Fruit fly (Drosophila melanogaster) whole organism, prepupa: ENCODE results near the gene mRpL46.

Experiments used
- CG10631 ChIP-seq: fragments of 200-800 bp; sonication (Bioruptor generic); optimal IDR thresholded peaks from 2 replicates; lab custom pipeline; 2016; ENCODE audit warnings: missing biosample characterization, missing genetic modification characterization
- CG10669 ChIP-seq: fragments of 200-800 bp; sonication (Bioruptor generic); optimal IDR thresholded peaks from 3 replicates; lab custom pipeline; 2018; ENCODE audit warnings: missing biosample characterization, mild to moderate bottlenecking, missing genetic modification characterization, moderate library complexity
- CG11294 ChIP-seq: fragments of 200-800 bp; sonication (Bioruptor generic); IDR thresholded peaks from 2 replicates; pipeline ENCODE4 v1.3.6; 2022; ENCODE audit warnings: missing biosample characterization, missing genetic modification characterization
- CG15336 ChIP-seq: fragments of 200-800 bp; sonication (Bioruptor generic); IDR thresholded peaks from 2 replicates; pipeline ENCODE4 v1.3.6; 2022; ENCODE audit warnings: missing biosample characterization, missing genetic modification characterization
- CG3032 ChIP-seq: fragments of 200-800 bp; optimal IDR thresholded peaks from 2 replicates; lab custom pipeline; 2019; ENCODE audit warnings: missing biosample characterization, mild to moderate bottlenecking, missing genetic modification characterization, moderate library complexity
- CG31627 ChIP-seq: fragments of 200-800 bp; sonication (Bioruptor generic); optimal IDR thresholded peaks from 3 replicates; lab custom pipeline; 2016; ENCODE audit warnings: missing biosample characterization, missing genetic modification characterization
- CG32006 ChIP-seq: fragments of 200-800 bp; sonication (Bioruptor generic); optimal IDR thresholded peaks from 3 replicates; lab custom pipeline; 2017; ENCODE audit warnings: missing biosample characterization, mild to moderate bottlenecking, missing genetic modification characterization
- CG34406 ChIP-seq: fragments of 200-800 bp; sonication (Bioruptor generic); optimal IDR thresholded peaks from 3 replicates; lab custom pipeline; 2016; ENCODE audit warnings: missing biosample characterization, missing genetic modification characterization
- CG3919 ChIP-seq: fragments of 200-800 bp; sonication (Bioruptor generic); optimal IDR thresholded peaks from 3 replicates; lab custom pipeline; 2016; ENCODE audit warnings: missing biosample characterization, missing genetic modification characterization
- CG4318 ChIP-seq: fragments of 200-800 bp; sonication (Bioruptor generic); optimal IDR thresholded peaks from 3 replicates; lab custom pipeline; 2017; ENCODE audit warnings: missing biosample characterization, mild to moderate bottlenecking, missing genetic modification characterization
- CG6163 ChIP-seq: fragments of 200-800 bp; sonication (Bioruptor generic); IDR thresholded peaks from 3 replicates; pipeline ENCODE4 v1.3.6; 2022; ENCODE audit warnings: missing biosample characterization, missing genetic modification characterization
- CG6792 ChIP-seq: fragments of 200-800 bp; sonication (Bioruptor generic); optimal IDR thresholded peaks from 3 replicates; lab custom pipeline; 2016; ENCODE audit warnings: missing biosample characterization, missing genetic modification characterization
- CG6808 ChIP-seq: fragments of 200-800 bp; sonication (Bioruptor generic); optimal IDR thresholded peaks from 3 replicates; lab custom pipeline; 2017; ENCODE audit warnings: missing biosample characterization, missing genetic modification characterization, mild to moderate bottlenecking, moderate library complexity, missing genetic modification reagents
- CG7368 ChIP-seq: fragments of 200-800 bp; sonication (Bioruptor generic); optimal IDR thresholded peaks from 3 replicates; lab custom pipeline; 2016; ENCODE audit warnings: missing biosample characterization, missing genetic modification characterization
- CG8632 ChIP-seq: fragments of 200-800 bp; sonication (Bioruptor generic); optimal IDR thresholded peaks from 3 replicates; lab custom pipeline; 2016; ENCODE audit warnings: missing biosample characterization, missing genetic modification characterization
- Eip78C ChIP-seq: fragments of 200-800 bp; sonication (Bioruptor generic); peaks from one replicate; lab custom pipeline; 2016; ENCODE audit warnings: missing biosample characterization, missing genetic modification characterization
- Eip93F ChIP-seq: fragments of 200-800 bp; sonication (Bioruptor generic); optimal IDR thresholded peaks from 2 replicates; lab custom pipeline; 2016; ENCODE audit warnings: missing biosample characterization, mild to moderate bottlenecking, missing genetic modification characterization
- Ets96B ChIP-seq: fragments of 200-800 bp; optimal IDR thresholded peaks from 2 replicates; lab custom pipeline; 2019; ENCODE audit warnings: missing biosample characterization, mild to moderate bottlenecking, missing genetic modification characterization, moderate library complexity
- Gug ChIP-seq: fragments of 200-800 bp; sonication (Bioruptor generic); IDR thresholded peaks from 2 replicates; pipeline ENCODE4 v1.3.6; 2022; ENCODE audit warnings: missing biosample characterization, missing genetic modification characterization
- Hr38 ChIP-seq: sonication (Bioruptor generic); optimal IDR thresholded peaks from 2 replicates; lab custom pipeline; 2016; ENCODE audit warnings: missing biosample characterization, missing genetic modification characterization
- Hr39 ChIP-seq: fragments of 200-800 bp; sonication (Bioruptor generic); optimal IDR thresholded peaks from 2 replicates; lab custom pipeline; 2016; ENCODE audit warnings: missing biosample characterization, missing genetic modification characterization
- Hr4 ChIP-seq: fragments of 200-800 bp; sonication (Bioruptor generic); optimal IDR thresholded peaks from 3 replicates; lab custom pipeline; 2016; ENCODE audit warnings: missing biosample characterization, missing genetic modification characterization
- Lpt ChIP-seq: fragments of 200-800 bp; sonication (Bioruptor generic); optimal IDR thresholded peaks from 3 replicates; lab custom pipeline; 2016; ENCODE audit warnings: missing biosample characterization, missing genetic modification characterization
- Met ChIP-seq: fragments of 200-800 bp; sonication (Bioruptor generic); optimal IDR thresholded peaks from 3 replicates; lab custom pipeline; 2016; ENCODE audit warnings: missing biosample characterization, missing genetic modification characterization
- OdsH ChIP-seq: fragments of 200-800 bp; sonication (Bioruptor generic); optimal IDR thresholded peaks from 3 replicates; lab custom pipeline; 2016; ENCODE audit warnings: missing biosample characterization, missing genetic modification characterization
- Sox14 ChIP-seq: fragments of 200-800 bp; sonication (Bioruptor generic); optimal IDR thresholded peaks from 3 replicates; lab custom pipeline; 2016; ENCODE audit warnings: missing biosample characterization, missing genetic modification characterization
- acj6 ChIP-seq: fragments of 200-800 bp; sonication (Bioruptor generic); optimal IDR thresholded peaks from 3 replicates; lab custom pipeline; 2016; ENCODE audit warnings: missing biosample characterization, missing genetic modification characterization
- cyc ChIP-seq: fragments of 200-800 bp; sonication (Bioruptor generic); optimal IDR thresholded peaks from 3 replicates; lab custom pipeline; 2016; ENCODE audit warnings: missing biosample characterization, missing genetic modification characterization
- dac ChIP-seq: fragments of 200-800 bp; sonication (Bioruptor generic); optimal IDR thresholded peaks from 2 replicates; lab custom pipeline; 2017; ENCODE audit warnings: missing biosample characterization, mild to moderate bottlenecking, missing genetic modification characterization
- dsx ChIP-seq: fragments of 200-800 bp; optimal IDR thresholded peaks from 3 replicates; lab custom pipeline; 2019; ENCODE audit warnings: missing biosample characterization, mild to moderate bottlenecking, missing genetic modification characterization, moderate library complexity; ENCODE audit not compliant: poor library complexity, severe bottlenecking
- fd59A ChIP-seq: fragments of 200-800 bp; sonication (Bioruptor generic); optimal IDR thresholded peaks from 2 replicates; lab custom pipeline; 2017; ENCODE audit warnings: missing biosample characterization, mild to moderate bottlenecking, missing genetic modification characterization, missing genetic modification reagents
- fkh ChIP-seq: fragments of 200-800 bp; sonication (Bioruptor generic); optimal IDR thresholded peaks from 3 replicates; lab custom pipeline; 2017; ENCODE audit warnings: missing biosample characterization, mild to moderate bottlenecking, missing genetic modification characterization, moderate library complexity
- pdm3 ChIP-seq: fragments of 200-800 bp; sonication (Bioruptor generic); optimal IDR thresholded peaks from 3 replicates; lab custom pipeline; 2016; ENCODE audit warnings: missing biosample characterization, missing genetic modification characterization
- salr ChIP-seq, 2 experiments: fragments of 200-800 bp; sonication (Bioruptor generic); optimal IDR thresholded peaks; 3 replicates each; lab custom pipeline; 2016 to 2018; ENCODE audit warnings: missing biosample characterization in 2 of 2, missing genetic modification characterization in 2 of 2, mild to moderate bottlenecking in 1 of 2
- ss ChIP-seq, 2 experiments: fragments of 200-800 bp; sonication (Bioruptor generic); optimal IDR thresholded peaks; 2 replicates in 1 of 2; 3 replicates in 1 of 2; lab custom pipeline; 2017 to 2018; ENCODE audit warnings: mild to moderate bottlenecking in 2 of 2, missing biosample characterization in 2 of 2, missing genetic modification characterization in 2 of 2, moderate library complexity in 1 of 2
- svp ChIP-seq: fragments of 200-800 bp; sonication (Bioruptor generic); peaks from one replicate; lab custom pipeline; 2016; ENCODE audit warnings: missing biosample characterization, missing genetic modification characterization
- topi ChIP-seq: fragments of 200-800 bp; sonication (Bioruptor generic); optimal IDR thresholded peaks from 3 replicates; lab custom pipeline; 2016; ENCODE audit warnings: missing biosample characterization, missing genetic modification characterization
- vri ChIP-seq: fragments of 200-800 bp; sonication (Bioruptor generic); optimal IDR thresholded peaks from 3 replicates; lab custom pipeline; 2016; ENCODE audit warnings: missing biosample characterization, mild to moderate bottlenecking, missing genetic modification characterization

The mRpL46 gene

DNA sequence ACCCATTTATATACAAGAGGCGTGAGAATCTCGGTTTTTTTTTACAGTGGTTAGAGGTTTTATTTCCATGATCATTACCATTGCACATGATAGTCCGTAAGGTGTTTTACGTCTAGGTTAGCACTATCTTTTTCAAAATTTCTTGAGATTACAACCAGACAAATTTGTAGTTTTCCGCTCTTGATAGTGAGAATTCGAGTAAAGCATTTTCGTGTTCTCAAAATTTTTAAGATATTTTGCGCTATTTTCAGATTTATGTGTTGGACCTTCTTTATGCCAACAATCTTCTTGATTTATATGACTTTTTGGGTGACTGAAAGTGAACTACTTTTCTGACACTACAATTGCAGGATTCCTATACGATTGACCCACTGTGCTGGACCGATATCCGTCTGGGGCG is 36.1 kb upstream of the mRpL46 start (continued):
- TF ChIP-seq ss (GFP tag; optimal IDR thresholded peaks at IDR 0.05; lab: Kevin White, UChicago), result peak in 1 of 2 experiments; percentile 9
- TF ChIP-seq CG3919 (GFP tag; lab: Kevin White, UChicago), result peak; percentile 15
- no peak for TF ChIP-seq Gug (GFP tag; lab: Robert Waterston, UW)
- peak; percentile 30 for TF ChIP-seq Met (GFP tag; lab: Kevin White, UChicago)
- peak; percentile 5 for TF ChIP-seq Sox14
- peak; percentile 18 for TF ChIP-seq acj6 (GFP tag; lab: Kevin White, UChicago)
- TF ChIP-seq Ets96B, result no peak
- no peak for TF ChIP-seq CG10669
- TF ChIP-seq OdsH, result peak; percentile 38

DNA sequence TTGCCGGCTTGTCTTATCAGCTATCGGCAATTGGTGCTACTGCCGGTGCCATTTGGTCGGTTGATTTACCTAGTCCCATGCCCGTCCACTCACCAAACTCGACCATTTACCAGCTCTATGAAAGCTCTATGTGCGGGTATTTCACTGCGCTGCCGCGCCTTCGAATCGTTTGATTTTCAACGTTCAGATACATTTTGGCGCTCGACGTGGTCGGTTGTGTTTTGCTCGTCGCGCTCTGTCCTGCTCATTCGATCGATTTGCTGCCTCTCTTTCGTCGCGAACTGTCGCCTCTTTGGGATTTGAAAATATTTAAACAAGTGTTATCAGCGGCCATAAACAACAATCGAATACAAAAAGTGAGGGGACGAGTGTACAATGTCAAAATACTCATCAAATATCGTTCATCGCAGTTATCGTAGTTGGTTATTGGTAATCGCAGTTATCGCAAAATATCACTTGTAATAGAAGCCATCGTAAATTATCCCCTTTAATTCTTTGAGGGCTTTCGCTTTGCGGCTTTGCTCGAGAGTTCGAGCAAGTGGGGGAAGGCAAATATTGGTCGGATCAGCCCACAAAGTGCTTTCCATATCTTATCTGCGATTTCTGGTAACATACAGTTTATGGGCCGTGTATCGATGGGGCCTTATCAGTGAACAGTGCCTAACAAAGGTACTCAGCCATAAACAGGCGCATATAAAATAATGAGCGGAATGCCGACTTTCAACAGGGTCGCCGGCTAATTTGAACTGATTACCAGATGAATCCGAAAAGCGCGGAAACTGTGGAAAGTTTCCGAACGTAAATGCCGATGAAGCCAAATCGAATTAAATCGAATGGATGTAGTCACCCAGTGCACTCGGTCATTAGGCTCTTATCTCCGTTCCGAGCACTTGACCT is 35.3 kb upstream of the mRpL46 start:
- TF ChIP-seq CG8632 (GFP tag; lab: Kevin White, UChicago) (no peak), Sox14 (no peak), svp (GFP tag; lab: Kevin White, UChicago) (peak; percentile 88), Eip78C (GFP tag; lab: Kevin White, UChicago) (peak; percentile 22), fkh (peak; percentile 55), vri (GFP tag; lab: Kevin White, UChicago) (peak; percentile 60)
- TF ChIP-seq, all 60 proteins: peak for 4

DNA sequence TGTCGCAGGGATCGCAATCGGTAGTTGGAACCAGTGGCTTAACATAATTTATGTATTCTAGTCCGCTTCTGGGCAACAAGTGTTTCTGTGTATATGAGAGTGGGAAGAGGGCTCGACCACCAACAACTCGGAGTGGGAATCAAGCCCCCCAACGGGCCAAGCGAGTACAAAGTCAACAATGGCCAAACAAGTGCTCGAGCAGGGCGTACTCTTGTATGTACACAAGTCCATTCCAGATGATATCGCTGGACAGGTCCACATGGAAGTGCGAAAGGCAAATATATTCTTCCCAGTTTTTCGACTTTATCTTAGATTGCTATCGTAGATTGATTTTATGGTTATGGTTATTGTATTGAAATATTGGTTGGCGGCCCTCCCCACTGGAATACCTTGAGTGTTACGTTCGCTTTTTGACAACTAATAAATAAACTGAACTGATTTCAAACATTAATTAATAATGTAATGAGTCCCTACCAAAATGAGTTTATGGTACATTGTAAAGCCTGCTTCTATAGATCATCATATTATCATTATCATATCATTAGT is 34.6 kb upstream of the mRpL46 start:
- TF ChIP-seq fd59A (GFP tag; lab: Kevin White, UChicago), result peak; percentile 11
- TF ChIP-seq CG10631 (GFP tag; lab: Kevin White, UChicago), result no peak
- peak; percentile 43 for TF ChIP-seq svp (GFP tag; lab: Kevin White, UChicago)
- peak; percentile 90 for TF ChIP-seq fkh
- TF ChIP-seq dsx (GFP tag; lab: Kevin White, UChicago), result no peak
- peak; percentile 45 for TF ChIP-seq Eip78C (GFP tag; lab: Kevin White, UChicago)
- TF ChIP-seq CG32006 (GFP tag; lab: Kevin White, UChicago), result no peak
- no peak for TF ChIP-seq CG11294 (GFP tag; lab: Robert Waterston, UW)

DNA sequence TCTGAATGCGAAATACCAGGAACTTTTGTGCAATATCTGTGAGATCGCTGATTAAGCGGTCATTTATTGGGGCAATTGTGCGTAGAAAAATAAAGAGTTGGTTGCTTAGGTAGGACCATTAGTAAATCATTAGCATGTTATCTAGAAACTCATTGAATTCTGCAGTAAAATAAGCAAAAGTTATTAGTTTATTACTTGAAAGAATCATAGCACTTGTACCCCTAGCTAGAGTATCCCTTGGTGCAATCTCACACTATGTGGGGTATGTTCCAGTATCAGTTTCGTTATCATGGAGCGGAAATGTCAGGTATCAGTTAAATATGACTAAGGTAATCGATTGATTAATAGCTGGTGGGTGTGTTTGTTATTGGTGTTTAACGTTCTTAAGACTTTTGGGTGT is 31.8 kb upstream of the mRpL46 start:
- TF ChIP-seq Lpt (no peak), vri (GFP tag; lab: Kevin White, UChicago) (peak; percentile 34)

DNA sequence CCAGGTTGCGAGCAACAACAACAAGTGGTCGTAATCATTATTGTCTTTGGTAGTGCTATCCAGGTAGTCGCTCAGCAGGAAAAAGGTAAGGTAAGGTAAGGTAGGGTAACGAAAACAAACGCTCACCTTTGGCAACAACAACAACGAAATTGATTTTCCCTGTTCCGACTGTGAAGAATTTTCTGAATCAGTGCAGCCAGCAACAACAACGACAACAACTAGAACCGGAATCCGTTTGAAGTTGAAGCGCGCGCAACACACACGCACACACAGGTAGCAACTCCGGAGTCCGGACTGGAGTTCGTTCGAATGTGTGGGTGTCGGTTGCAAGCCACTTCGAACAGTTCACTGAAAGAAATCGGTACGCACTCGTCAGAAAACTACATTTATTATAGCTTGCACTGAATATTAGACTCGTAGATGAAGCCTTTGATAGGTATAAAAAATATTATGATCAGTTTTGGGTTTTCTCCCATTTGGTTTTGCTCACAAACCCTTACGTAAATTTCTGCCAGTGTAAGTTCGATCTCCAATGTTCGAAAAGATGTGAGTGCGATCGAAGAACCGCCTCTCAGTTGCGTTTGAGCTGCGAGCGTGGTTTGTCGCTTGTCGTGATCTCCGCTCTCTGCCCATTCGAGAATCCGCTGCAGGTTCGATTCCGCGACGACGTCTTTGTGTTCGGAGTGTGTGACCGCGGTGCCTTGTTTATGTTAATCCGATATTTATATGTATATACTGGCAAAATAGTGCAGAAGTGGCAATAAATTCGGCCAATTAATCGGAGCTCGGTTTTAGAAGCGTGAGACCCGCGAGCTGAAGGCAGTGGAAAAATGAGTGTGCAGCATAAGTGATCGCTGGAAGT is 30.7 kb upstream of the mRpL46 start, which contains the start of gene CG13921:
CG13921 (plus strand) TSS at position 570 of the 862 bp plus-strand sequence.
- TF ChIP-seq Hr39 (GFP tag; lab: Kevin White, UChicago), result peak; percentile 99
- peak; percentile 90 for TF ChIP-seq Hr38 (GFP tag; lab: Kevin White, UChicago)
- TF ChIP-seq CG6808 (GFP tag; lab: Kevin White, UChicago), result peak; percentile 99
- peak; percentile 100 for TF ChIP-seq fd59A (GFP tag; lab: Kevin White, UChicago)
- peak; percentile 99 for TF ChIP-seq Eip93F
- TF ChIP-seq CG6163, result peak; percentile 100
- TF ChIP-seq salr (GFP tag; optimal IDR thresholded peaks at IDR 0.05; lab: Kevin White, UChicago), result peak; percentile 98 to 99
- peak; percentile 100 for TF ChIP-seq CG15336 (GFP tag; lab: Robert Waterston, UW)
- peak; percentile 100 for TF ChIP-seq CG6792
- peak; percentile 99 for TF ChIP-seq Hr4 (GFP tag; lab: Kevin White, UChicago)
- TF ChIP-seq CG8632 (GFP tag; lab: Kevin White, UChicago), result peak; percentile 99
- TF ChIP-seq cyc (GFP tag; lab: Kevin White, UChicago), result peak; percentile 100
- peak; percentile 100 for TF ChIP-seq CG3919 (GFP tag; lab: Kevin White, UChicago)
- peak; percentile 100 for TF ChIP-seq topi (GFP tag; lab: Kevin White, UChicago)
- TF ChIP-seq CG3032, result peak; percentile 100
- TF ChIP-seq CG10669, result peak; percentile 100
- peak; percentile 100 for TF ChIP-seq acj6 (GFP tag; lab: Kevin White, UChicago)
- peak; percentile 99 for TF ChIP-seq Met (GFP tag; lab: Kevin White, UChicago)
- peak; percentile 100 for TF ChIP-seq CG7368 (GFP tag; lab: Kevin White, UChicago)
- TF ChIP-seq dac (GFP tag; lab: Kevin White, UChicago), result peak; percentile 99
- peak; percentile 100 for TF ChIP-seq svp (GFP tag; lab: Kevin White, UChicago)
- TF ChIP-seq pdm3 (GFP tag; lab: Kevin White, UChicago), result peak; percentile 100
- TF ChIP-seq CG4318 (GFP tag; lab: Kevin White, UChicago), result peak; percentile 99
- TF ChIP-seq CG31627, result peak; percentile 99
- peak; percentile 99 for TF ChIP-seq CG34406 (GFP tag; lab: Kevin White, UChicago)
- TF ChIP-seq OdsH, result peak; percentile 100
